Worm (Caenorhabditis elegans): Measurements from ENCODE around the gene clec-42.

- TF ChIP-seq ztf-29 (GFP tag; IDR thresholded peaks at IDR 0.05) (no peak), ztf-23 (GFP tag; IDR thresholded peaks at IDR 0.05) (no peak), T22C8.4 (GFP tag; IDR thresholded peaks at IDR 0.05) (no peak), flt-1 (GFP tag; IDR thresholded peaks at IDR 0.05) (no peak), klf-2 (GFP tag; conservative IDR thresholded peaks at IDR 0.05) (no peak)
These were observed 19.6 kb upstream of the clec-42 start, which contains the start of gene C14A6.8 for ce11 chrV:18171568-18171967.
